Fruit fly (Drosophila melanogaster): Measurements from ENCODE around the gene CG34007.

Gene CG34007

DNA sequence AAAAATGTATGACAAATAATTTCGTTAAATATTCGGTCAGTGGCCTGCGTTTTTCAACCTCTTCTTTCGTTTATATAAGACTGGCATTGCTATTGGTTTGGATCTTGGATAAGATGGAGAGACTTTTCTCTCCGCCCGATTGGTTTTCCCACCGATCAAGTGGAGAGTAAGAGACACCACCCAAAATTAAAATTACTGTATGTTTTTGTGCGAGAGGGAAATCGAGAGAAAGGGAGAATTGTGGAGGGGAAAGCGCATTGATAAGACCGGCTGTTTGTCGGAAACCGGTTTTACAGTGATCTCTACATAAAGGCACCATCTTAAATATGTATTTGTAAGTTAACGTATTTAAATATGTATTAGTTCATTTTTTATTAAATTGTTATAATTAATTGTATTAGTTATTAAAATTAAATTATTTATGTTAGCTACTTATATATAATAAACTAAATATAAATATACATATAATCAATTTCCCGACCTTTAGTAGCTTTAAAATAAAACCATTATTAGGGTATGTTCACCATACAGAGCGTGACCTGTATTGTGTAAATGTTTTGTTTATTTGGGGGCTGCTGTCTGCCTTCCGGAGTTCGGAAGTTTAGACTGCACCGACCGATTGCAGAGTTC is at the start of gene CG34007:
Gene CG34007 (plus strand): TSS at position 608 of the 630 bp plus-strand sequence.
- no peak for TF ChIP-seq MESR4 (GFP tag; optimal IDR thresholded peaks at IDR 0.05)
- no peak for TF ChIP-seq Antp (GFP tag; optimal IDR thresholded peaks at IDR 0.05)
- peak; percentile 28 for TF ChIP-seq CG2116 (GFP tag; optimal IDR thresholded peaks at IDR 0.05)
- TF ChIP-seq CG9727 (GFP tag; optimal IDR thresholded peaks at IDR 0.05), result peak; percentile 85
- TF ChIP-seq CG10321 (GFP tag; IDR thresholded peaks at IDR 0.05), result no peak
- TF ChIP-seq fru (optimal IDR thresholded peaks at IDR 0.05), result no peak
- no peak for TF ChIP-seq ash1 (GFP tag; optimal IDR thresholded peaks at IDR 0.05)
- no peak for TF ChIP-seq Bteb2 (GFP tag; optimal IDR thresholded peaks at IDR 0.05)
- TF ChIP-seq CG31388 (GFP tag; optimal IDR thresholded peaks at IDR 0.05), result no peak
- TF ChIP-seq CG18764 (GFP tag; optimal IDR thresholded peaks at IDR 0.05), result peak; percentile 27
- peak; percentile 70 for TF ChIP-seq ap (GFP tag; IDR thresholded peaks at IDR 0.05)
- TF ChIP-seq Bdp1 (GFP tag; optimal IDR thresholded peaks at IDR 0.05), result no peak
- TF ChIP-seq CoRest (tag; optimal IDR thresholded peaks at IDR 0.05), result peak; percentile 95
- no peak for TF ChIP-seq Dfd (GFP tag; optimal IDR thresholded peaks at IDR 0.05)
- peak; percentile 43 for TF ChIP-seq CG10654 (GFP tag; optimal IDR thresholded peaks at IDR 0.05)
- no peak for TF ChIP-seq Mes4 (GFP tag; optimal IDR thresholded peaks at IDR 0.05)
- no peak for TF ChIP-seq CG8478 (optimal IDR thresholded peaks at IDR 0.05)
- TF ChIP-seq Aef1 (GFP tag; IDR thresholded peaks at IDR 0.05), result peak; percentile 66
- TF ChIP-seq CG13624 (GFP tag; optimal IDR thresholded peaks at IDR 0.05), result no peak
- peak; percentile 90 for TF ChIP-seq PHDP (tag; optimal IDR thresholded peaks at IDR 0.05)
- no peak for TF ChIP-seq tx (GFP tag; optimal IDR thresholded peaks at IDR 0.05)
- no peak for TF ChIP-seq usp (GFP tag; optimal IDR thresholded peaks at IDR 0.05)
- TF ChIP-seq Lpt (GFP tag; optimal IDR thresholded peaks at IDR 0.05), result no peak
- TF ChIP-seq stwl (tag; optimal IDR thresholded peaks at IDR 0.05), result peak; percentile 89
- TF ChIP-seq CG5245 (GFP tag; optimal IDR thresholded peaks at IDR 0.05), result peak; percentile 41
- TF ChIP-seq CG10274 (GFP tag; optimal IDR thresholded peaks at IDR 0.05), result no peak
- peak in 1 of 2 experiments; percentile 65 for TF ChIP-seq dpn (GFP tag; optimal IDR thresholded peaks at IDR 0.05)
- TF ChIP-seq CG12744 (GFP tag; optimal IDR thresholded peaks at IDR 0.05), result no peak
- no peak for TF ChIP-seq wdn (GFP tag; IDR thresholded peaks at IDR 0.05)
- TF ChIP-seq gt (GFP tag; IDR thresholded peaks at IDR 0.05), result peak; percentile 32; the same call in 1 of the 2 replicates
- TF ChIP-seq sug (tag; optimal IDR thresholded peaks at IDR 0.05), result peak; percentile 63
- peak; percentile 95 for TF ChIP-seq Ssrp (tag; optimal IDR thresholded peaks at IDR 0.05)
- peak; percentile 95 for TF ChIP-seq CG8924 (tag; optimal IDR thresholded peaks at IDR 0.05)
- no peak for TF ChIP-seq ERR (GFP tag; optimal IDR thresholded peaks at IDR 0.05)
- TF ChIP-seq CG16813 (GFP tag; IDR thresholded peaks at IDR 0.05; ENCODE audit: partially characterized antibody), result no peak
- TF ChIP-seq insv (GFP tag; optimal IDR thresholded peaks at IDR 0.05), result peak in 1 of 2 experiments; percentile 26
- no peak for TF ChIP-seq zf30C (GFP tag; optimal IDR thresholded peaks at IDR 0.05)
- TF ChIP-seq eve (GFP tag; optimal IDR thresholded peaks at IDR 0.05), result no peak
- peak; percentile 96 for TF ChIP-seq CG2712 (tag; optimal IDR thresholded peaks at IDR 0.05)
- peak; percentile 91 for TF ChIP-seq Sox100B (GFP tag; optimal IDR thresholded peaks at IDR 0.05)
- TF ChIP-seq br (optimal IDR thresholded peaks at IDR 0.05), result no peak
- TF ChIP-seq eyg (GFP tag; optimal IDR thresholded peaks at IDR 0.05), result no peak
- TF ChIP-seq CG33213 (GFP tag; optimal IDR thresholded peaks at IDR 0.05), result no peak
- TF ChIP-seq CG42726 (GFP tag; IDR thresholded peaks at IDR 0.05; ENCODE audit: partially characterized antibody), result no peak
- TF ChIP-seq Oli (tag; optimal IDR thresholded peaks at IDR 0.05), result peak; percentile 88
- no peak for TF ChIP-seq btn (GFP tag; optimal IDR thresholded peaks at IDR 0.05)
- no peak for TF ChIP-seq gcm2 (GFP tag; optimal IDR thresholded peaks at IDR 0.05)
- TF ChIP-seq chif (GFP tag; optimal IDR thresholded peaks at IDR 0.05), result no peak
- TF ChIP-seq croc (GFP tag; conservative IDR thresholded peaks at IDR 0.05), result peak; percentile 81
- peak; percentile 25 for TF ChIP-seq CG12155 (GFP tag; optimal IDR thresholded peaks at IDR 0.05)
- TF ChIP-seq Meics (GFP tag; optimal IDR thresholded peaks at IDR 0.05), result peak; percentile 41
- TF ChIP-seq CG13894 (tag; optimal IDR thresholded peaks at IDR 0.05), result no peak

Measured in whole organism, embryonic.